Fruit fly (Drosophila melanogaster): ENCODE results near the gene CG11898.

Gene CG11898

dm6 chr3R:29151621-29152092 lies 13.8 kb upstream of the CG11898 start, which contains the start of gene eIF2D (continued):
- TF ChIP-seq Sox14 (GFP tag; optimal IDR thresholded peaks at IDR 0.05) (peak; percentile 63), pdm3 (GFP tag; optimal IDR thresholded peaks at IDR 0.05) (no peak), Gug (GFP tag; IDR thresholded peaks at IDR 0.05) (peak; percentile 41; the same call in 1 of the 2 replicates), Hr38 (GFP tag; optimal IDR thresholded peaks at IDR 0.05) (no peak), svp (GFP tag) (peak; percentile 86), net (GFP tag; optimal IDR thresholded peaks at IDR 0.05) (peak; percentile 64), CG7368 (GFP tag; optimal IDR thresholded peaks at IDR 0.05) (no peak), CG4318 (GFP tag; optimal IDR thresholded peaks at IDR 0.05) (no peak), fd85E (GFP tag; optimal IDR thresholded peaks at IDR 0.05) (no peak), Eip75B (GFP tag; optimal IDR thresholded peaks at IDR 0.05) (peak; percentile 43), CG11902 (GFP tag; optimal IDR thresholded peaks at IDR 0.05) (no peak), CG8119 (GFP tag; IDR thresholded peaks at IDR 0.05) (peak; percentile 66; the same call in 2 of the 3 replicates), esn (GFP tag; optimal IDR thresholded peaks at IDR 0.05) (peak; percentile 80), Lpt (GFP tag; optimal IDR thresholded peaks at IDR 0.05) (no peak), Hr4 (GFP tag; optimal IDR thresholded peaks at IDR 0.05) (no peak), CG1621 (tag; optimal IDR thresholded peaks at IDR 0.05) (peak; percentile 13), achi (GFP tag; optimal IDR thresholded peaks at IDR 0.05) (peak; percentile 64), OdsH (GFP tag; optimal IDR thresholded peaks at IDR 0.05) (no peak)

dm6 chr3R:29153197-29153644 lies 12.2 kb upstream of the CG11898 start, which contains the start of the genes Slbp and Rpn2:
Gene Slbp, minus strand, starts transcription at chr3R:29153266.
Gene Rpn2, plus strand, starts transcription at chr3R:29153524.
- TF ChIP-seq CG8632 (GFP tag; optimal IDR thresholded peaks at IDR 0.05) (no peak), pdm3 (GFP tag; optimal IDR thresholded peaks at IDR 0.05) (no peak), CG6792 (GFP tag; optimal IDR thresholded peaks at IDR 0.05) (peak; percentile 23), ss (GFP tag; optimal IDR thresholded peaks at IDR 0.05) (peak in 1 of 2 experiments; percentile 13), CG11294 (GFP tag; IDR thresholded peaks at IDR 0.05) (no peak), Hr4 (GFP tag; optimal IDR thresholded peaks at IDR 0.05) (no peak), acj6 (GFP tag; optimal IDR thresholded peaks at IDR 0.05) (no peak), Eip75B (GFP tag; optimal IDR thresholded peaks at IDR 0.05) (peak; percentile 32), Ets96B (tag; optimal IDR thresholded peaks at IDR 0.05) (peak; percentile 29), fd59A (GFP tag; optimal IDR thresholded peaks at IDR 0.05) (no peak), CG6808 (GFP tag; optimal IDR thresholded peaks at IDR 0.05) (no peak), Gug (GFP tag; IDR thresholded peaks at IDR 0.05) (no peak), achi (GFP tag; optimal IDR thresholded peaks at IDR 0.05) (peak; percentile 19), lz (GFP tag; optimal IDR thresholded peaks at IDR 0.05) (peak; percentile 49), Eip78C (GFP tag) (peak; percentile 44), CG11902 (GFP tag; optimal IDR thresholded peaks at IDR 0.05) (peak; percentile 17), topi (GFP tag; optimal IDR thresholded peaks at IDR 0.05) (peak; percentile 21), cyc (GFP tag; optimal IDR thresholded peaks at IDR 0.05) (peak; percentile 37), esn (GFP tag; optimal IDR thresholded peaks at IDR 0.05) (peak; percentile 64), CG3032 (tag; optimal IDR thresholded peaks at IDR 0.05) (peak; percentile 25), svp (GFP tag) (no peak), CG6854 (GFP tag; optimal IDR thresholded peaks at IDR 0.05) (no peak), CG10669 (GFP tag; optimal IDR thresholded peaks at IDR 0.05) (no peak), Sox14 (GFP tag; optimal IDR thresholded peaks at IDR 0.05) (peak; percentile 81), Hr39 (GFP tag; optimal IDR thresholded peaks at IDR 0.05) (peak; percentile 15), CG3919 (GFP tag; optimal IDR thresholded peaks at IDR 0.05) (peak; percentile 32), CG7368 (GFP tag; optimal IDR thresholded peaks at IDR 0.05) (no peak), CG4318 (GFP tag; optimal IDR thresholded peaks at IDR 0.05) (no peak), fkh (GFP tag; optimal IDR thresholded peaks at IDR 0.05) (peak; percentile 22), CG1621 (tag; optimal IDR thresholded peaks at IDR 0.05) (peak; percentile 1), CG31627 (GFP tag; optimal IDR thresholded peaks at IDR 0.05) (peak; percentile 13)

All from whole organism, prepupa.